Worm (Caenorhabditis elegans) whole organism, late embryonic: ENCODE measurements around the gene npp-5.

ENCODE experiments used
- ceh-18 ChIP-seq: sonication (generic microtip); optimal IDR thresholded peaks from 2 replicates; lab custom pipeline; 2016; ENCODE audit warnings: missing genetic modification characterization, missing compliant biosample characterization
- ceh-9 ChIP-seq: sonication (generic microtip); optimal IDR thresholded peaks from 2 replicates; lab custom pipeline; 2016; ENCODE audit warnings: mild to moderate bottlenecking, missing genetic modification characterization, inconsistent platforms, missing compliant biosample characterization
- elt-4 ChIP-seq: sonication (generic microtip); optimal IDR thresholded peaks from 2 replicates; lab custom pipeline; 2016; ENCODE audit warnings: missing genetic modification characterization, missing compliant biosample characterization
- fkh-10 ChIP-seq: fragments of 150-350 bp; optimal IDR thresholded peaks from 2 replicates; lab custom pipeline; 2014; ENCODE audit warnings: missing biosample characterization, missing genetic modification reagents, missing genetic modification characterization
- hlh-6 ChIP-seq: sonication (generic microtip); optimal IDR thresholded peaks from 2 replicates; lab custom pipeline; 2016; ENCODE audit warnings: missing genotype, missing genetic modification characterization, missing compliant biosample characterization
- nhr-11 ChIP-seq: fragments of 150-350 bp; optimal IDR thresholded peaks from 2 replicates; lab custom pipeline; 2014; ENCODE audit warnings: missing biosample characterization, missing genetic modification characterization
- pag-3 ChIP-seq: sonication (generic microtip); optimal IDR thresholded peaks from 2 replicates; lab custom pipeline; 2016; ENCODE audit warnings: missing compliant biosample characterization, missing genetic modification characterization, borderline replicate concordance
- pha-4 ChIP-seq: fragments of 150-350 bp; optimal IDR thresholded peaks from 2 replicates; lab custom pipeline; 2018; ENCODE audit warnings: missing biosample characterization, missing genetic modification reagents, missing genetic modification characterization
- pqm-1 ChIP-seq: sonication (generic microtip); optimal IDR thresholded peaks from 2 replicates; lab custom pipeline; 2016; ENCODE audit warnings: missing genetic modification characterization, missing compliant biosample characterization
- tbx-7 ChIP-seq: sonication (generic microtip); optimal IDR thresholded peaks from 2 replicates; lab custom pipeline; 2016; ENCODE audit warnings: missing genotype, missing genetic modification characterization, missing compliant biosample characterization
- unc-3 ChIP-seq, 2 experiments: fragments of 200-800 bp in 1 of 2; sonication (Bioruptor generic) in 1 of 2; sonication (generic microtip) in 1 of 2; conservative IDR thresholded peaks in 1 of 2; optimal IDR thresholded peaks in 1 of 2; 2 replicates each; pipeline versions ENCODE4 v1.3.6 to Lab custom; 2016 to 2022; ENCODE audit warnings: missing compliant biosample characterization in 2 of 2, missing genetic modification characterization in 2 of 2, missing genetic modification reagents in 1 of 2

- TF ChIP-seq hlh-6 (tag; lab: Kevin White, UChicago), result no peak
- no peak for TF ChIP-seq ceh-18 (tag; lab: Kevin White, UChicago)
- TF ChIP-seq unc-3 (GFP tag; conservative IDR thresholded peaks at IDR 0.05; lab: Robert Waterston, UW), result no peak
- no peak for TF ChIP-seq unc-3 (tag; optimal IDR thresholded peaks at IDR 0.05; lab: Kevin White, UChicago)
- TF ChIP-seq fkh-10, result no peak
- TF ChIP-seq pag-3 (tag; lab: Kevin White, UChicago), result no peak
- TF ChIP-seq elt-4 (tag; lab: Kevin White, UChicago), result no peak
- TF ChIP-seq pha-4 (tag; lab: Kevin White, UChicago), result no peak
- TF ChIP-seq pqm-1 (tag; lab: Kevin White, UChicago), result no peak
- TF ChIP-seq ceh-9 (tag; lab: Kevin White, UChicago), result no peak
- TF ChIP-seq nhr-11, result no peak
- no peak for TF ChIP-seq tbx-7 (tag; lab: Kevin White, UChicago)
Measured at ce11 chrII:11596157-11596740, 3.4 kb downstream of the npp-5 start.
